Fruit fly (Drosophila melanogaster): ENCODE results near the gene CG7453.

CG7453 gene

DNA sequence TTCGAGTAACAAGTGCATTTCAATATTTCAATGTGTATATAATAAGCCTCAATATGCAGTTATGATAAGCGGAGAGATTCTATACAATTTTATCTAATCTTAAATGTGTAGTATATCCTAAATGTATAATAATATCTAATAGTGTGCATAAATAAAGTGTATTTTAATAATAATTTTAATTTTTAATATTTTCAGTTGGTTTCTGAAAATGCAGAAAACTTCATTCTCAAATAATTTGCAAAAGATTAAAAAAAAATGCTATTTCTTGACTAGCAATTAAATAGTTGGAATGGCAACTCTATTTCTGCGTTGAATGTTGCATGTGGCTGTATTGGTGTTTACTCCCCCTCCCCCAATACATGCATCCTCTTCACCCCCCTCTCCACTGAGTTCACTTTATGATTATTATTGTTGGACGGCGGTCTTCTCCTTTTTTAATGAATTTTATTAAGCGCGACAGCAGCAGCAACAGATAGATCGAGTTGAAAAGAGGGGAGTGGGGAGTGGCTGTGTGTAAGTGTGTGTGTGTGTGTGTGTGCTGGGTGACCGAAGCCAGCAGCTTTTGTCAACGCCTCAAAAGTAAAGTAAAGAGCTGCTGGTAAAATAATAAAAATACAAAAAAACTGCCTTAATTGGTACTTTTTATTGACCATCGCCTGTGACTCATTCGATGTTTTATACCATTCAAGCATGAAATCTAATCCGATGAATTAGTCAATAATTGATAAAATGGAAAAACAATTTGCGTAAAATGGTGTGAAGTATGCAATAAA lies 19.2 kb upstream of the CG7453 start:
- TF ChIP-seq dmrt11E (tag; optimal IDR thresholded peaks at IDR 0.05) (peak; percentile 8), E2f1 (GFP tag; IDR thresholded peaks at IDR 0.05) (no peak), zen (tag; optimal IDR thresholded peaks at IDR 0.05) (no peak), CoRest (tag; optimal IDR thresholded peaks at IDR 0.05) (no peak), cg (GFP tag; optimal IDR thresholded peaks at IDR 0.05) (peak; percentile 18), CG18011 (GFP tag; optimal IDR thresholded peaks at IDR 0.05) (peak; percentile 72), sens (GFP tag) (peak; percentile 62), Fer1 (GFP tag; optimal IDR thresholded peaks at IDR 0.05) (no peak), lola (GFP tag; optimal IDR thresholded peaks at IDR 0.05) (peak in 1 of 3 experiments; percentile 24), CG12391 (tag; optimal IDR thresholded peaks at IDR 0.05) (no peak), CG8944 (GFP tag; optimal IDR thresholded peaks at IDR 0.05) (no peak), CG18262 (tag; optimal IDR thresholded peaks at IDR 0.05) (peak; percentile 28), BtbVII (GFP tag; optimal IDR thresholded peaks at IDR 0.05) (no peak), Hand (GFP tag; optimal IDR thresholded peaks at IDR 0.05) (no peak), Adf1 (GFP tag; IDR thresholded peaks at IDR 0.05) (no peak), Awh (GFP tag; IDR thresholded peaks at IDR 0.05) (no peak), eyg (GFP tag; optimal IDR thresholded peaks at IDR 0.05) (no peak), CG31224 (GFP tag; IDR thresholded peaks at IDR 0.05) (no peak), tap (tag; optimal IDR thresholded peaks at IDR 0.05) (no peak), z (GFP tag; IDR thresholded peaks at IDR 0.05) (0 out of 3 replicates have a peak, but pooled peaks have one; percentile 19), CG7839 (tag; optimal IDR thresholded peaks at IDR 0.05) (no peak), CG9437 (GFP tag; optimal IDR thresholded peaks at IDR 0.05) (no peak), CG11504 (tag; optimal IDR thresholded peaks at IDR 0.05) (peak; percentile 2), slbo (GFP tag; IDR thresholded peaks at IDR 0.05) (no peak), Sry-β (GFP tag; optimal IDR thresholded peaks at IDR 0.05) (peak; percentile 71), gem (tag; optimal IDR thresholded peaks at IDR 0.05) (peak; percentile 8), CG9876 (GFP tag; optimal IDR thresholded peaks at IDR 0.05) (no peak), kah (GFP tag; optimal IDR thresholded peaks at IDR 0.05) (no peak), crol (GFP tag; IDR thresholded peaks at IDR 0.05) (peak; percentile 75), tna (GFP tag; IDR thresholded peaks at IDR 0.05; ENCODE audit: partially characterized antibody) (no peak), CG10565 (GFP tag; optimal IDR thresholded peaks at IDR 0.05) (no peak), CG14710 (tag; optimal IDR thresholded peaks at IDR 0.05) (peak; percentile 3), cas (GFP tag; IDR thresholded peaks at IDR 0.05) (no peak)

DNA sequence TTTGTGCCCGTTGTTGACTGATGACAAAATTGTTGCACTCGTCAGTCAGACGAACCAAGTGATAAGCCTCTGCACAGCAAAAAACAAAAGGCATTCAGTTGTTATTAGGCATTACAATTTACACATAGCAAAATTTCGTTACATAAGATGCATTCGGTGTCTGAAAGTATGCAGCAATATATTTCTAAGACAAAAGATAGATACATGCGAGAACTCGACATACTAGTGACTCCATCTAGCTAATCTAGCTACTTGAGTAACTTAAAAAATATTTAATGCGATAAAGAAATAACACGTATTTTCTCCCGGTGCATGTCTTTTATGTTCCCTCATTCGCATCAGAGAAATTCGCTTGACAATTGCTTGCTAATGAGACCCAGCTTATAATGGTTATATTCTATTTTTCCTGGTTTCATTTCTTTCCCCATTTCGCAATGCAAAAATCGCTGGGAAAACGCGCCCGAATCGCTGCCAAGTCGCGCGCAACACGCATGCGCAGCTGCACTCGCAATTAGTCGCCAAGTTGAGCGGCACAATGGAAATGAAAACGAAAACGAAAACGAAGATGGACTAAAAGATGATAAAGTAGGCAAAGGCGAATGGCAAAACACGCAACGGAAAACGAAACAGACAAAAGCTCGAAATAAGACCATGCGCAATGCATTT lies 17.6 kb upstream of the CG7453 start:
- TF ChIP-seq Ets97D (GFP tag; optimal IDR thresholded peaks at IDR 0.05) (no peak), nerfin-1 (tag; optimal IDR thresholded peaks at IDR 0.05) (no peak), CG1603 (tag; optimal IDR thresholded peaks at IDR 0.05) (peak; percentile 50), Hmr (GFP tag; optimal IDR thresholded peaks at IDR 0.05) (no peak), CG7372 (GFP tag; IDR thresholded peaks at IDR 0.05) (no peak), CG1792 (GFP tag; optimal IDR thresholded peaks at IDR 0.05) (no peak), tin (GFP tag; optimal IDR thresholded peaks at IDR 0.05) (no peak), dati (GFP tag; IDR thresholded peaks at IDR 0.05) (no peak), Dp (GFP tag; optimal IDR thresholded peaks at IDR 0.05) (no peak), CG17186 (GFP tag; optimal IDR thresholded peaks at IDR 0.05) (no peak), CG8478 (optimal IDR thresholded peaks at IDR 0.05) (no peak), luna (GFP tag; optimal IDR thresholded peaks at IDR 0.05) (no peak), CG10321 (GFP tag; IDR thresholded peaks at IDR 0.05) (no peak), zf30C (GFP tag; optimal IDR thresholded peaks at IDR 0.05) (peak; percentile 50), bsh (GFP tag; optimal IDR thresholded peaks at IDR 0.05) (peak in 1 of 2 experiments; percentile 35), Oaz (GFP tag; IDR thresholded peaks at IDR 0.05) (no peak), NC2α (GFP tag; optimal IDR thresholded peaks at IDR 0.05) (no peak)
